Worm (Caenorhabditis elegans) whole organism, mixed stage, embryonic: ENCODE results near the gene rhy-1.

Experiments
- M03D4.4 ChIP-seq: sonication (generic microtip); optimal IDR thresholded peaks from 2 replicates; lab custom pipeline; 2017; ENCODE audit warnings: mild to moderate bottlenecking, missing genetic modification characterization, missing compliant biosample characterization
- bed-3 ChIP-seq: fragments of 200-800 bp; sonication (Bioruptor generic); optimal IDR thresholded peaks from 3 replicates; lab custom pipeline; 2018; ENCODE audit warnings: mild to moderate bottlenecking, missing genetic modification characterization, moderate library complexity, missing compliant biosample characterization
- blmp-1 ChIP-seq: fragments of 150-350 bp; optimal IDR thresholded peaks from 2 replicates; lab custom pipeline; 2014; ENCODE audit warnings: missing biosample characterization, missing genetic modification characterization
- ceh-39 ChIP-seq: fragments of 150-350 bp; optimal IDR thresholded peaks from 2 replicates; lab custom pipeline; 2014; ENCODE audit warnings: missing biosample characterization, missing genetic modification characterization
- ceh-43 ChIP-seq: fragments of 200-800 bp; sonication (Bioruptor generic); optimal IDR thresholded peaks from 2 replicates; lab custom pipeline; 2018; ENCODE audit warnings: mild to moderate bottlenecking, missing genetic modification characterization, moderate library complexity, missing compliant biosample characterization
- ceh-83 ChIP-seq: fragments of 200-800 bp; sonication (Bioruptor generic); optimal IDR thresholded peaks from 2 replicates; lab custom pipeline; 2018; ENCODE audit warnings: mild to moderate bottlenecking, missing genetic modification characterization, missing compliant biosample characterization
- ces-1 ChIP-seq: fragments of 150-350 bp; optimal IDR thresholded peaks from 2 replicates; lab custom pipeline; 2014; ENCODE audit warnings: missing biosample characterization, missing genetic modification reagents, missing genetic modification characterization
- cnd-1 ChIP-seq: fragments of 200-800 bp; sonication (Bioruptor generic); optimal IDR thresholded peaks from 2 replicates; lab custom pipeline; 2018; ENCODE audit warnings: mild to moderate bottlenecking, missing genetic modification characterization, missing compliant biosample characterization
- elt-1 ChIP-seq: sonication (generic microtip); optimal IDR thresholded peaks from 2 replicates; lab custom pipeline; 2017; ENCODE audit warnings: missing genetic modification characterization, mild to moderate bottlenecking, missing compliant biosample characterization, antibody characterized with exemption, moderate library complexity, borderline replicate concordance; ENCODE audit not compliant: insufficient read depth
- elt-3 ChIP-seq: fragments of 150-350 bp; optimal IDR thresholded peaks from 2 replicates; lab custom pipeline; 2014; ENCODE audit warnings: missing biosample characterization, missing genetic modification characterization
- flh-1 ChIP-seq: fragments of 200-800 bp; sonication (Bioruptor generic); optimal IDR thresholded peaks from 2 replicates; lab custom pipeline; 2018; ENCODE audit warnings: mild to moderate bottlenecking, missing genetic modification characterization, moderate library complexity, missing compliant biosample characterization
- ham-2 ChIP-seq: fragments of 200-800 bp; sonication (Bioruptor generic); optimal IDR thresholded peaks from 2 replicates; lab custom pipeline; 2018; ENCODE audit warnings: mild to moderate bottlenecking, missing genetic modification characterization, missing compliant biosample characterization
- hlh-1 ChIP-seq: fragments of 150-350 bp; optimal IDR thresholded peaks from 2 replicates; lab custom pipeline; 2014; ENCODE audit warnings: missing biosample characterization, missing genetic modification reagents, missing genetic modification characterization
- lin-13 ChIP-seq: fragments of 150-350 bp; optimal IDR thresholded peaks from 2 replicates; lab custom pipeline; 2014; ENCODE audit warnings: missing biosample characterization, missing genetic modification characterization
- lin-32 ChIP-seq: fragments of 200-800 bp; sonication (Bioruptor generic); optimal IDR thresholded peaks from 2 replicates; lab custom pipeline; 2018; ENCODE audit warnings: mild to moderate bottlenecking, missing genetic modification characterization, missing compliant biosample characterization
- lsy-2 ChIP-seq: fragments of 150-350 bp; optimal IDR thresholded peaks from 2 replicates; lab custom pipeline; 2014; ENCODE audit warnings: missing biosample characterization, missing genetic modification characterization
- mab-5 ChIP-seq: fragments of 150-350 bp; optimal IDR thresholded peaks from 2 replicates; lab custom pipeline; 2014; ENCODE audit warnings: missing biosample characterization, missing genetic modification characterization
- mep-1 ChIP-seq: fragments of 150-350 bp; optimal IDR thresholded peaks from 2 replicates; lab custom pipeline; 2017; ENCODE audit warnings: missing biosample characterization, missing genetic modification reagents, missing genetic modification characterization, inconsistent platforms
- mls-2 ChIP-seq: sonication (generic microtip); optimal IDR thresholded peaks from 2 replicates; lab custom pipeline; 2016; ENCODE audit warnings: mild to moderate bottlenecking, missing genetic modification characterization, moderate library complexity, missing compliant biosample characterization
- nhr-12 ChIP-seq: fragments of 150-350 bp; optimal IDR thresholded peaks from 2 replicates; lab custom pipeline; 2014; ENCODE audit warnings: missing biosample characterization, missing genetic modification characterization
- nhr-2 ChIP-seq: fragments of 150-350 bp; optimal IDR thresholded peaks from 2 replicates; lab custom pipeline; 2014; ENCODE audit warnings: missing biosample characterization, missing genetic modification characterization
- nhr-237 ChIP-seq: fragments of 150-350 bp; optimal IDR thresholded peaks from 2 replicates; lab custom pipeline; 2014; ENCODE audit warnings: missing biosample characterization, missing genetic modification characterization
- nhr-28 ChIP-seq: fragments of 150-350 bp; optimal IDR thresholded peaks from 2 replicates; lab custom pipeline; 2014; ENCODE audit warnings: missing biosample characterization, missing genetic modification characterization
- sem-2 ChIP-seq: fragments of 200-800 bp; sonication (Bioruptor generic); optimal IDR thresholded peaks from 2 replicates; lab custom pipeline; 2018; ENCODE audit warnings: mild to moderate bottlenecking, missing genetic modification characterization, missing compliant biosample characterization
- snpc-4 ChIP-seq: fragments of 150-350 bp; optimal IDR thresholded peaks from 2 replicates; lab custom pipeline; 2014; ENCODE audit warnings: missing biosample characterization, missing genetic modification characterization
- sptf-1 ChIP-seq: sonication (generic microtip); optimal IDR thresholded peaks from 2 replicates; lab custom pipeline; 2017; ENCODE audit warnings: mild to moderate bottlenecking, missing genetic modification characterization, moderate library complexity, missing compliant biosample characterization
- tbx-8 ChIP-seq: fragments of 200-800 bp; sonication (Bioruptor generic); optimal IDR thresholded peaks from 2 replicates; lab custom pipeline; 2018; ENCODE audit warnings: mild to moderate bottlenecking, missing genetic modification characterization, moderate library complexity, missing compliant biosample characterization
- unc-39 ChIP-seq: fragments of 150-350 bp; optimal IDR thresholded peaks from 2 replicates; lab custom pipeline; 2014; ENCODE audit warnings: missing biosample characterization, missing genetic modification characterization
- unc-62 ChIP-seq: fragments of 150-350 bp; optimal IDR thresholded peaks from 2 replicates; lab custom pipeline; 2014; ENCODE audit warnings: missing biosample characterization, missing genetic modification reagents, missing genetic modification characterization
- zip-8 ChIP-seq: fragments of 150-350 bp; optimal IDR thresholded peaks from 2 replicates; lab custom pipeline; 2014; ENCODE audit warnings: missing biosample characterization, missing genetic modification characterization
- ztf-11 ChIP-seq: fragments of 150-350 bp; optimal IDR thresholded peaks from 2 replicates; lab custom pipeline; 2014; ENCODE audit warnings: missing biosample characterization, missing genetic modification characterization

rhy-1 gene

ce11 chrII:9169450-9169960 is 8.3 kb downstream of the rhy-1 start, which contains the start of gene dpl-1:
Gene dpl-1 (plus strand): TSS chrII:9169910.
- peak; percentile 24 for TF ChIP-seq lsy-2 (tag; lab: Kevin White, UChicago)
- no peak for TF ChIP-seq tbx-8 (GFP tag; lab: Kevin White, UChicago)
- TF ChIP-seq snpc-4 (tag; lab: Kevin White, UChicago): no peak
- peak; percentile 71 for TF ChIP-seq mep-1 (tag; lab: Kevin White, UChicago)
- no peak for TF ChIP-seq ceh-43 (GFP tag; lab: Kevin White, UChicago)

- no peak for TF ChIP-seq ztf-11
- no peak for TF ChIP-seq mls-2
- TF ChIP-seq flh-1 (GFP tag; lab: Kevin White, UChicago): no peak
- TF ChIP-seq M03D4.4: no peak
- no peak for TF ChIP-seq zip-8 (tag; lab: Kevin White, UChicago)
- no peak for TF ChIP-seq lin-13 (tag; lab: Kevin White, UChicago)
- no peak for TF ChIP-seq unc-39 (tag; lab: Kevin White, UChicago)
- TF ChIP-seq bed-3 (GFP tag; lab: Kevin White, UChicago): no peak
- TF ChIP-seq cnd-1: no peak
Observed at ce11 chrII:9170048-9170447, 8.9 kb downstream of the rhy-1 start.

ce11 chrII:9170851-9171250 is 9.7 kb downstream of the rhy-1 start:
- no peak for TF ChIP-seq lsy-2 (tag; lab: Kevin White, UChicago)
- no peak for TF ChIP-seq ztf-11

ce11 chrII:9171466-9172187 is 10.4 kb downstream of the rhy-1 start:
- TF ChIP-seq nhr-28 (tag; lab: Kevin White, UChicago) (no peak), ces-1 (GFP tag; lab: Kevin White, UChicago) (no peak), ceh-39 (tag; lab: Kevin White, UChicago) (no peak), ham-2 (GFP tag; lab: Kevin White, UChicago) (no peak), elt-1 (tag; lab: Kevin White, UChicago) (no peak), hlh-1 (no peak), ceh-83 (no peak), elt-3 (tag; lab: Kevin White, UChicago) (no peak), lin-32 (GFP tag; lab: Kevin White, UChicago) (no peak), ceh-43 (GFP tag; lab: Kevin White, UChicago) (no peak), zip-8 (tag; lab: Kevin White, UChicago) (no peak), blmp-1 (tag; lab: Kevin White, UChicago) (no peak), sem-2 (GFP tag; lab: Kevin White, UChicago) (no peak), nhr-237 (no peak), unc-39 (tag; lab: Kevin White, UChicago) (no peak), nhr-2 (tag; lab: Kevin White, UChicago) (no peak)

ce11 chrII:9172849-9173248 is 11.7 kb downstream of the rhy-1 start, which contains the start of gene T23G7.2:
Gene T23G7.2 (minus strand): TSS chrII:9172949.
- TF ChIP-seq elt-3 (tag; lab: Kevin White, UChicago): no peak
- no peak for TF ChIP-seq mls-2
- TF ChIP-seq unc-62 (GFP tag; lab: Kevin White, UChicago): no peak
- TF ChIP-seq nhr-28 (tag; lab: Kevin White, UChicago): no peak

ce11 chrII:9173471-9173870 is 12.3 kb downstream of the rhy-1 start:
- TF ChIP-seq nhr-12 (tag; lab: Kevin White, UChicago) (no peak), unc-62 (GFP tag; lab: Kevin White, UChicago) (no peak), ces-1 (GFP tag; lab: Kevin White, UChicago) (no peak), snpc-4 (tag; lab: Kevin White, UChicago) (no peak), ceh-83 (no peak), lsy-2 (tag; lab: Kevin White, UChicago) (no peak), unc-39 (tag; lab: Kevin White, UChicago) (no peak), ceh-43 (GFP tag; lab: Kevin White, UChicago) (no peak), ceh-39 (tag; lab: Kevin White, UChicago) (no peak), sptf-1 (tag; lab: Kevin White, UChicago) (no peak), mab-5 (tag; lab: Kevin White, UChicago) (no peak), lin-32 (GFP tag; lab: Kevin White, UChicago) (no peak), tbx-8 (GFP tag; lab: Kevin White, UChicago) (no peak), M03D4.4 (no peak), nhr-28 (tag; lab: Kevin White, UChicago) (no peak), elt-1 (tag; lab: Kevin White, UChicago) (no peak)
